Worm (Caenorhabditis elegans): ENCODE data around the gene Y57G11C.51.

DNA sequence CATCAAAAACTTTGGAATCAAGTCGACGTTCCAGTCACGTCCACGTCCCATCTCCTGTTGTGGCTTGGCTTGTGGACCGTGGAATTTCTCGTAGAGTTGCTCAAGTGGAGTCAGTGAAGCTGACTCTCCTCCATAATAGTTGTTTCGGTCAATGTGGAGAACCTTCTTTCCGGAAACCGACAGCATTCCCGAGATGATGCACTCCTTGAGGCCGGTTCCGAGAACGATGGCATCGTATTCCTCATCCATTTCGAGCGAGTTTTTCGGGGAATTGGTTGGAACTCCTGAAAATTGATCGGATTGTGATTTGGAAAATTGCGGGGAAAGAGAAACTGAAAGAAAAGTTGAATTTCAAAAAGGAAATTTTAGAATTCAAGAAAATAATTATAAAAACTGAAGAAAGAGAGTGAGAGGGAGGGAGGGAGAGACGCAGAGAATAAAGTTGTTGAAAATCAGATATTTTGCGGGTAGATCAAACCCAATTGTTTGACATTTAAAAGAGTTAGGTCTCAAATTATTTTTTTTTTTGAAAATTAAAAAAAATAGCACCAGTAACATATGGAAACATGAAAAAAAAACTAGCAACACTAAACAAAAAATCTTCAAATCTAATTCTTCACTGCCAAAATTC, 18.4 kb upstream of the Y57G11C.51 start, which contains the start of gene gdi-1:
- TF ChIP-seq flt-1 (GFP tag; IDR thresholded peaks at IDR 0.05) (no peak), ref-1 (GFP tag; conservative IDR thresholded peaks at IDR 0.05) (no peak), tab-1 (GFP tag; IDR thresholded peaks at IDR 0.05) (no peak), ztf-29 (GFP tag; IDR thresholded peaks at IDR 0.05) (no peak), klf-2 (GFP tag; conservative IDR thresholded peaks at IDR 0.05) (no peak)

All from whole organism, midembryonic.